Fruit fly (Drosophila melanogaster) whole organism, larva: ENCODE results near the gene CG14362.

ENCODE experiments used
- noc ChIP-seq: fragments of 200-800 bp; sonication (Bioruptor generic); optimal IDR thresholded peaks from 3 replicates; lab custom pipeline; 2019; ENCODE audit warnings: missing biosample characterization, mild to moderate bottlenecking, missing genetic modification characterization, moderate library complexity

The CG14362 gene

dm6 chr3R:13827953-13828922 is 27.0 kb downstream of the CG14362 start, which contains the start of gene Mst87F:
Gene Mst87F, minus strand, starts transcription at chr3R:13828008.
- no peak for TF ChIP-seq noc (tag; lab: Kevin White, UChicago)

- TF ChIP-seq noc (tag; lab: Kevin White, UChicago): no peak
These were observed 32.5 kb downstream of the CG14362 start for dm6 chr3R:13822602-13823220.

dm6 chr3R:13820483-13820882 is 34.8 kb downstream of the CG14362 start:
- TF ChIP-seq noc (tag; lab: Kevin White, UChicago): no peak

DNA sequence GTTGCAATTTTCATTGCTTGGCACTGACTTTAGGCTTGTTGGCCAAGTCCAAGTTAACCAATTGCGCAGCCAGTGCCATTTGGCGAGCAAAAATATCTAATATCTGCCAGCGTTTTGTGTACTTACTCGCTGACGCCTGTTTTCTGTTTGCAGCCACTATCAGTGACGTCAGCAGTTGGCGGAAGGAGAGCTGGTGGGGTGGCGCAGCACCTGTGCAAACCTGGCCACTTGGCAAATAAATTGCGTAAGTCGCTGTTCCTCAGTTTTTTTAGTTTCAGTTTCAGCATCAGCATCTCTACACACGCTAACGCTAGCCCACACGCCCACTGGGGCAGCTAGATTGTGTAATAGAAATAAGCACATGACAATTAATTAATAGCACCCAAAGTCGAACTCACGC is 36.2 kb downstream of the CG14362 start:
- no peak for TF ChIP-seq noc (tag; lab: Kevin White, UChicago)

dm6 chr3R:13817480-13818305 is 37.6 kb downstream of the CG14362 start:
- TF ChIP-seq noc (tag; lab: Kevin White, UChicago): peak; percentile 40

- no peak for TF ChIP-seq noc (tag; lab: Kevin White, UChicago)
These were observed 38.9 kb downstream of the CG14362 start for dm6 chr3R:13816375-13816711.

dm6 chr3R:13815566-13816374 is 39.5 kb downstream of the CG14362 start:
- TF ChIP-seq noc (tag; lab: Kevin White, UChicago): no peak

DNA sequence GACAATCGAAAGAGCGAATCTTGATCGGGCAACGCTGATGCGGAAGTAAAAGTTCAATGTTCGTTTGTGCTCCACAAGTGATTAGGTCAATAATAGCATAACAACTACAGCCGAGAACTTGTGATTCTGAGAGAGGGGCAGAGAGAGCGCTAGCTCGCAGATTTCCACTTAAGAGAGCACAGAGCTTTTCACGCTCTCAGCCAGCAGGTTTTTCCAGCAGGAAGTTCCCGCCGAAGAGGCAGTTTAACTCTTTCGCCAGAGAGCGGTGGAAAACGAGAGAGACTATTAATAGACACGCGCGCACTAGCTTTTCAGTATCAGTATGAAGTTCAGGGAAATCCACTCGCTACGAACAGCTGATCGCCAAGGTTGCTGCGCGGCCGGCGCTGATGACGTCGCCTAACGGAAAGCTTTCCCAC is 40.2 kb downstream of the CG14362 start:
- TF ChIP-seq noc (tag; lab: Kevin White, UChicago): no peak

DNA sequence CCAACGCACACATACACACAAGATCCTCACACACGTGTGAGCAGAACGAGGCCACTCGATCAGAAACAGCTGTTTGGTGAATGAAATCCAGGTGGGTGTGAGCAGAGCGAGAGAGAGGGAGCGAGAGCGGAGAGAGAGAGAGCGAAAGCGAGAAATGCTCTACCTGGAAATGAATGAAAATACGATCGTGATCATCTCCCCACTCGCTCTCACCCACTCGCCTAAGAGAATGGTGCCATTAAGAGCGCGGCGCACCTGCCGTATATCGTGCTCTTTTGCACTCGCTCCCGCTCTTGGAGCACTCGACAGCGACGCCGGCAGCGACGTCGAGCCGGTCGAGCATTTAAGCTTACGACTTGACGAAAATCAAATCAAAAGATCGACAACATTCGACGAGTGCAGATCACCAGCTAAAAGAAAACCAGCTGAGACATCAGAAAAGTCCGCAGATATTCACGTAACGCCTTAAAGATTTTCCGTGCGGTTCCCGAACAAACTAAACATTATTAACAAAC is 42.5 kb downstream of the CG14362 start, which contains the start of the genes tal-1A, tal-2A, tal-3A and tal-AA:
Gene tal-1A, plus strand, starts transcription at position 374 of the 515 bp plus-strand sequence.
Gene tal-2A, plus strand, starts transcription at position 374 of the 515 bp plus-strand sequence.
Gene tal-3A, plus strand, starts transcription at position 374 of the 515 bp plus-strand sequence.
Gene tal-AA, plus strand, starts transcription at position 374 of the 515 bp plus-strand sequence.
- peak; percentile 27 for TF ChIP-seq noc (tag; lab: Kevin White, UChicago)

DNA sequence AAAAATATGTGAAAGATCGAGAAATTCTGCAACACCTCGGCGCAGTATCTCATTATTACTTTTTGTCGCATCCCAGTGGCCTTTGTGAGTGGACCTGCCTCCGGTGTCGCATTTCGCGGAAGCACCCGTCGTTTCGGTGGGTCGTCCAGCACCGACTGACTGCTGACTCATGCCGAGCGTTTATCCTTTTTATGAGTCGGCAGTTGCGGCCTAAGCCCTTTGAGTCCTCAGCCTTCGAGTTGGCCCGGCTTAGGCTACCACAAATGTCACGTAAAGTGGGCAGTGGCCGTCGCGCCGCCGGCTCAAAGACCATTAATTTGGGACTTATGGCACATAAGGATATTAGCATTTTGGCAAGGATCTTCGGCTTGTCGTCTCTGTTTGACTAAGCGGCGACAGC is 43.5 kb downstream of the CG14362 start:
- no peak for TF ChIP-seq noc (tag; lab: Kevin White, UChicago)

DNA sequence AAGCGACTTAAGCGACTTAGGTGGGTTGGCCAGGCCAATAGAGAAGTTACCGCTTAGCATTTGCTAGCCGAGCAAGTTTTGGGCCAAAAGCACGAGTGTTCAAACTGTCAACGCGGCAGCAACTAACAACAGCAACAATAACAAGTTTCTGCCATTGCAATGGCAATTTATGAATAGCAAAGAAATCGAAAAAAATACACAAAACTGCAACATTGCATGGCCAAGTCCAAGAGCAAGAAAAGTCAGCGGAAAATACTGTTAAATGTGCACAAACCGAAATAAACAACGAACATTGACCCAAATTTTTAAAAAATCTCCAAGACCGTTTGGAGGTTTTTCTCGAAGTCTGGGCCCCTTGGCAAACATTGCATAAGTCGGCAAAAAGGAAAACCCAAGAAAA is 44.9 kb downstream of the CG14362 start:
- TF ChIP-seq noc (tag; lab: Kevin White, UChicago): no peak

dm6 chr3R:13809261-13809660 is 46.0 kb downstream of the CG14362 start:
- TF ChIP-seq noc (tag; lab: Kevin White, UChicago): no peak

dm6 chr3R:13807906-13808305 is 47.3 kb downstream of the CG14362 start:
- TF ChIP-seq noc (tag; lab: Kevin White, UChicago): no peak

- no peak for TF ChIP-seq noc (tag; lab: Kevin White, UChicago)
These were observed 47.9 kb downstream of the CG14362 start for dm6 chr3R:13807330-13807729.
